Fruit fly (Drosophila melanogaster) S2 (cell line): ENCODE data around the gene meso18E.

Source experiments
- CG8478 ChIP-seq: fragments of >200 bp; optimal IDR thresholded peaks from 2 replicates; lab custom pipeline; 2018
- CTCF ChIP-seq, 2 experiments: fragments of >200 bp; optimal IDR thresholded peaks; 2 replicates each; lab custom pipeline; 2018

The meso18E gene

dm6 chrX:19684048-19684447 lies 28.8 kb downstream of the meso18E start:
- TF ChIP-seq CTCF (optimal IDR thresholded peaks at IDR 0.05; lab: Kevin White, UChicago) (no peak), CG8478 (no peak)

- TF ChIP-seq CTCF (optimal IDR thresholded peaks at IDR 0.05; lab: Kevin White, UChicago) (peak; percentile 64 to 83), CG8478 (no peak)
Measured at dm6 chrX:19683040-19683875, 29.6 kb downstream of the meso18E start, which contains the start of the genes dome and Ubqn. Gene dome, minus strand, starts transcription at chrX:19683518. Gene Ubqn, plus strand, starts transcription at chrX:19683808.

dm6 chrX:19679207-19679606 lies 33.6 kb downstream of the meso18E start:
- TF ChIP-seq CG8478: no peak
- peak; percentile 48 to 65 for TF ChIP-seq CTCF (optimal IDR thresholded peaks at IDR 0.05; lab: Kevin White, UChicago)

- no peak for TF ChIP-seq CTCF (optimal IDR thresholded peaks at IDR 0.05; lab: Kevin White, UChicago)
- TF ChIP-seq CG8478: no peak
Measured at dm6 chrX:19675662-19676061, 37.2 kb downstream of the meso18E start, which contains the start of gene et. Gene et, minus strand, starts transcription at chrX:19675891.

- TF ChIP-seq CTCF (optimal IDR thresholded peaks at IDR 0.05; lab: Kevin White, UChicago): peak in 1 of 2 experiments; percentile 29
- TF ChIP-seq CG8478: no peak
Measured at dm6 chrX:19668405-19668804, 44.4 kb downstream of the meso18E start.

- TF ChIP-seq CTCF (optimal IDR thresholded peaks at IDR 0.05; lab: Kevin White, UChicago): no peak
- no peak for TF ChIP-seq CG8478
Measured at dm6 chrX:19667444-19668104, 45.3 kb downstream of the meso18E start.

dm6 chrX:19666991-19667409 lies 45.8 kb downstream of the meso18E start, which contains the start of gene Zw:
Gene Zw, plus strand, starts transcription at chrX:19667252.
- TF ChIP-seq CG8478 (no peak), CTCF (optimal IDR thresholded peaks at IDR 0.05; lab: Kevin White, UChicago) (no peak)

dm6 chrX:19665684-19666141 lies 47.1 kb downstream of the meso18E start:
- no peak for TF ChIP-seq CTCF (optimal IDR thresholded peaks at IDR 0.05; lab: Kevin White, UChicago)
- TF ChIP-seq CG8478: no peak

- TF ChIP-seq CG8478: no peak
- TF ChIP-seq CTCF (optimal IDR thresholded peaks at IDR 0.05; lab: Kevin White, UChicago): no peak
Measured at dm6 chrX:19663859-19664728, 48.8 kb downstream of the meso18E start, which contains the start of the genes CG14223 and Ssu72. Gene CG14223, minus strand, starts transcription at chrX:19663971. Gene Ssu72, plus strand, starts transcription at chrX:19664561.

- no peak for TF ChIP-seq CG8478
- no peak for TF ChIP-seq CTCF (optimal IDR thresholded peaks at IDR 0.05; lab: Kevin White, UChicago)
Measured at dm6 chrX:19663196-19663858, 49.5 kb downstream of the meso18E start.

dm6 chrX:19662583-19663195 lies 50.2 kb downstream of the meso18E start:
- TF ChIP-seq CTCF (optimal IDR thresholded peaks at IDR 0.05; lab: Kevin White, UChicago) (no peak), CG8478 (no peak)
